Fruit fly (Drosophila melanogaster) whole organism, embryonic: ENCODE results near the gene iav.

ENCODE experiments used
- Abd-B ChIP-seq: fragments of 200-800 bp; sonication (Bioruptor generic); optimal IDR thresholded peaks from 2 replicates; lab custom pipeline; 2018; ENCODE audit warnings: missing biosample characterization, mild to moderate bottlenecking, missing genetic modification characterization, moderate library complexity
- Ada2b ChIP-seq: fragments of 200-800 bp; sonication (Bioruptor generic); IDR thresholded peaks from 2 replicates; pipeline ENCODE4 v1.3.6; 2022; ENCODE audit warnings: missing biosample characterization, missing genetic modification characterization
- Awh ChIP-seq: fragments of 200-800 bp; sonication (Bioruptor generic); IDR thresholded peaks from 2 replicates; pipeline ENCODE4, ENCODE4 v1.3.6; 2022; ENCODE audit warnings: missing biosample characterization, missing genetic modification characterization
- C15 ChIP-seq: fragments of 200-800 bp; sonication (Bioruptor generic); IDR thresholded peaks from 3 replicates; pipeline ENCODE4 v1.3.6; 2022; ENCODE audit warnings: missing biosample characterization, missing genetic modification characterization
- CG1024 ChIP-seq: fragments of 200-800 bp; sonication (Bioruptor generic); IDR thresholded peaks from 2 replicates; pipeline ENCODE4 v1.3.6; 2022; ENCODE audit warnings: missing biosample characterization, missing genetic modification characterization
- CG10959 ChIP-seq: fragments of 200-800 bp; sonication (Bioruptor generic); IDR thresholded peaks from 2 replicates; pipeline ENCODE4 v1.3.6; 2022; ENCODE audit warnings: missing biosample characterization, missing genetic modification characterization
- CG11723 ChIP-seq: fragments of 200-800 bp; sonication (Bioruptor generic); optimal IDR thresholded peaks from 2 replicates; lab custom pipeline; 2017; ENCODE audit warnings: missing biosample characterization, mild to moderate bottlenecking, missing genetic modification characterization
- CG12155 ChIP-seq: fragments of 200-800 bp; sonication (Bioruptor generic); optimal IDR thresholded peaks from 3 replicates; lab custom pipeline; 2016; ENCODE audit warnings: missing biosample characterization, missing genetic modification characterization
- CG12299 ChIP-seq: fragments of 200-800 bp; sonication (Bioruptor generic); optimal IDR thresholded peaks from 2 replicates; lab custom pipeline; 2018; ENCODE audit warnings: missing biosample characterization, mild to moderate bottlenecking, missing genetic modification characterization
- CG13123 ChIP-seq: fragments of 200-800 bp; sonication (Bioruptor generic); optimal IDR thresholded peaks from 2 replicates; lab custom pipeline; 2016; ENCODE audit warnings: missing biosample characterization, missing genetic modification characterization
- CG13287 ChIP-seq: fragments of 200-800 bp; sonication (Bioruptor generic); IDR thresholded peaks from 2 replicates; pipeline ENCODE4 v1.3.6; 2022; ENCODE audit warnings: missing biosample characterization, missing genetic modification characterization; ENCODE audit not compliant: partially characterized antibody
- CG13624 ChIP-seq: fragments of 200-800 bp; sonication (Bioruptor generic); optimal IDR thresholded peaks from 2 replicates; lab custom pipeline; 2016; ENCODE audit warnings: missing biosample characterization, missing genetic modification characterization
- CG14667 ChIP-seq: fragments of 200-800 bp; sonication (Bioruptor generic); IDR thresholded peaks from 2 replicates; pipeline ENCODE4 v1.3.6; 2022; ENCODE audit warnings: missing biosample characterization, missing genetic modification characterization
- CG14710 ChIP-seq: fragments of 200-800 bp; sonication (Bioruptor generic); optimal IDR thresholded peaks from 3 replicates; lab custom pipeline; 2019; ENCODE audit warnings: missing biosample characterization, mild to moderate bottlenecking, missing genetic modification characterization, moderate library complexity
- CG15269 ChIP-seq: fragments of 200-800 bp; sonication (Bioruptor generic); optimal IDR thresholded peaks from 2 replicates; lab custom pipeline; 2018; ENCODE audit warnings: missing biosample characterization, mild to moderate bottlenecking, missing genetic modification characterization, moderate library complexity
- CG1602 ChIP-seq: fragments of 200-800 bp; sonication (Bioruptor generic); optimal IDR thresholded peaks from 3 replicates; lab custom pipeline; 2016; ENCODE audit warnings: missing biosample characterization, missing genetic modification characterization
- CG3163 ChIP-seq: fragments of 200-800 bp; sonication (Bioruptor generic); optimal IDR thresholded peaks from 3 replicates; lab custom pipeline; 2016; ENCODE audit warnings: missing biosample characterization, missing genetic modification characterization
- CG32767 ChIP-seq: fragments of 200-800 bp; sonication (Bioruptor generic); IDR thresholded peaks from 2 replicates; pipeline ENCODE4 v1.3.6; 2022; ENCODE audit warnings: missing biosample characterization, missing genetic modification characterization
- CG34376 ChIP-seq: fragments of 200-800 bp; sonication (Bioruptor generic); optimal IDR thresholded peaks from 2 replicates; lab custom pipeline; 2018; ENCODE audit warnings: missing biosample characterization, mild to moderate bottlenecking, missing genetic modification characterization
- CG4820 ChIP-seq: fragments of 200-800 bp; sonication (Bioruptor generic); optimal IDR thresholded peaks from 3 replicates; lab custom pipeline; 2016; ENCODE audit warnings: missing biosample characterization, missing genetic modification characterization
- CG5953 ChIP-seq: fragments of 200-800 bp; sonication (Bioruptor generic); IDR thresholded peaks from 2 replicates; pipeline ENCODE4 v1.3.6; 2022; ENCODE audit warnings: missing biosample characterization, missing genetic modification characterization
- CG7928 ChIP-seq: fragments of 200-800 bp; sonication (Bioruptor generic); optimal IDR thresholded peaks from 2 replicates; lab custom pipeline; 2017; ENCODE audit warnings: missing biosample characterization, mild to moderate bottlenecking, missing genetic modification characterization
- CG8290 ChIP-seq, 3 experiments: fragments of 200-800 bp; sonication (Bioruptor generic); optimal IDR thresholded peaks; 2 replicates each; lab custom pipeline; 2016 to 2019; ENCODE audit warnings: missing biosample characterization in 3 of 3, missing genetic modification characterization in 3 of 3, mild to moderate bottlenecking in 2 of 3, moderate library complexity in 1 of 3
- CG8388 ChIP-seq: fragments of 200-800 bp; sonication (Bioruptor generic); optimal IDR thresholded peaks from 2 replicates; lab custom pipeline; 2019; ENCODE audit warnings: missing biosample characterization, mild to moderate bottlenecking, missing genetic modification characterization, moderate library complexity
- CG9609 ChIP-seq: fragments of 200-800 bp; sonication (Bioruptor generic); optimal IDR thresholded peaks from 3 replicates; lab custom pipeline; 2016; ENCODE audit warnings: missing biosample characterization, missing genetic modification characterization
- Chrac-16 ChIP-seq: fragments of 200-800 bp; sonication (Bioruptor generic); optimal IDR thresholded peaks from 3 replicates; lab custom pipeline; 2016; ENCODE audit warnings: missing biosample characterization, missing genetic modification characterization
- D ChIP-seq, 2 experiments: fragments of 200-800 bp in 1 of 2; fragments of >200 bp in 1 of 2; sonication (Bioruptor generic) in 1 of 2; optimal IDR thresholded peaks; 2 replicates in 1 of 2; 3 replicates in 1 of 2; lab custom pipeline; 2017; ENCODE audit warnings: mild to moderate bottlenecking in 1 of 2, missing biosample characterization in 1 of 2, missing genetic modification characterization in 1 of 2, missing genetic modification reagents in 1 of 2
- D19A ChIP-seq: fragments of 200-800 bp; optimal IDR thresholded peaks from 3 replicates; lab custom pipeline; 2019; ENCODE audit warnings: missing biosample characterization, mild to moderate bottlenecking, missing genetic modification characterization, moderate library complexity
- Dip2 ChIP-seq: fragments of 200-800 bp; sonication (Bioruptor generic); IDR thresholded peaks from 2 replicates; pipeline ENCODE4 v1.3.6; 2022; ENCODE audit warnings: missing biosample characterization, missing genetic modification characterization
- Ets65A ChIP-seq: fragments of 200-800 bp; sonication (Bioruptor generic); peaks from one replicate; lab custom pipeline; 2016; ENCODE audit warnings: missing biosample characterization, missing genetic modification characterization
- Fer2 ChIP-seq: fragments of 200-800 bp; sonication (Bioruptor generic); optimal IDR thresholded peaks from 2 replicates; lab custom pipeline; 2018; ENCODE audit warnings: missing biosample characterization, mild to moderate bottlenecking, missing genetic modification characterization, moderate library complexity
- Mes4 ChIP-seq: fragments of 200-800 bp; sonication (Bioruptor generic); optimal IDR thresholded peaks from 2 replicates; lab custom pipeline; 2016; ENCODE audit warnings: missing biosample characterization, missing genetic modification characterization
- Mrtf ChIP-seq: fragments of 200-800 bp; sonication (Bioruptor generic); IDR thresholded peaks from 3 replicates; pipeline ENCODE4 v1.3.6; 2022; ENCODE audit warnings: missing biosample characterization, missing genetic modification characterization
- NfI ChIP-seq: fragments of 200-800 bp; sonication (Bioruptor generic); optimal IDR thresholded peaks from 3 replicates; lab custom pipeline; 2018; ENCODE audit warnings: missing biosample characterization, mild to moderate bottlenecking, missing genetic modification characterization, moderate library complexity
- Opbp ChIP-seq: fragments of 200-800 bp; sonication (Bioruptor generic); IDR thresholded peaks from 3 replicates; pipeline ENCODE4 v1.3.6; 2022; ENCODE audit warnings: missing biosample characterization, missing genetic modification characterization; ENCODE audit not compliant: partially characterized antibody
- ci ChIP-seq: fragments of 200-800 bp; sonication (Bioruptor generic); IDR thresholded peaks from 3 replicates; pipeline ENCODE4 v1.3.6; 2022; ENCODE audit warnings: missing biosample characterization, missing genetic modification characterization
- dan ChIP-seq: fragments of 200-800 bp; sonication (Bioruptor generic); IDR thresholded peaks from 2 replicates; pipeline ENCODE4 v1.3.6; 2022; ENCODE audit warnings: missing biosample characterization, missing genetic modification characterization
- gce ChIP-seq: fragments of 200-800 bp; sonication (Bioruptor generic); IDR thresholded peaks from 3 replicates; pipeline ENCODE4 v1.3.6; 2022; ENCODE audit warnings: missing biosample characterization, missing genetic modification characterization
- gcm ChIP-seq: fragments of 200-800 bp; sonication (Bioruptor generic); optimal IDR thresholded peaks from 2 replicates; lab custom pipeline; 2019; ENCODE audit warnings: missing biosample characterization, mild to moderate bottlenecking, missing genetic modification characterization, moderate library complexity
- gt ChIP-seq: fragments of 200-800 bp; sonication (Bioruptor generic); IDR thresholded peaks from 2 replicates; pipeline ENCODE4 v1.3.6; 2022; ENCODE audit warnings: missing biosample characterization, missing genetic modification characterization
- ham ChIP-seq: fragments of 200-800 bp; sonication (Bioruptor generic); IDR thresholded peaks from 2 replicates; pipeline ENCODE4 v1.3.6; 2022; ENCODE audit warnings: missing biosample characterization, missing genetic modification characterization
- her ChIP-seq: fragments of 200-800 bp; sonication (Bioruptor generic); optimal IDR thresholded peaks from 2 replicates; lab custom pipeline; 2016; ENCODE audit warnings: missing biosample characterization, missing genetic modification characterization
- jigr1 ChIP-seq: fragments of 200-800 bp; sonication (Bioruptor generic); IDR thresholded peaks from 3 replicates; pipeline ENCODE4 v1.3.6; 2022; ENCODE audit warnings: missing biosample characterization, missing genetic modification characterization
- repo ChIP-seq: fragments of 200-800 bp; sonication (Bioruptor generic); optimal IDR thresholded peaks from 2 replicates; lab custom pipeline; 2016; ENCODE audit warnings: missing biosample characterization, missing genetic modification characterization
- sna ChIP-seq: fragments of 200-800 bp; sonication (Bioruptor generic); IDR thresholded peaks from 2 replicates; pipeline ENCODE4 v1.3.6; 2022; ENCODE audit warnings: missing biosample characterization, missing genetic modification characterization; ENCODE audit not compliant: partially characterized antibody
- toy ChIP-seq: fragments of 200-800 bp; sonication (Bioruptor generic); IDR thresholded peaks from 2 replicates; pipeline ENCODE4 v1.3.6; 2022; ENCODE audit warnings: missing biosample characterization, missing genetic modification characterization
- trem ChIP-seq: fragments of 200-800 bp; optimal IDR thresholded peaks from 3 replicates; lab custom pipeline; 2019; ENCODE audit warnings: missing biosample characterization, mild to moderate bottlenecking, missing genetic modification characterization, moderate library complexity
- tup ChIP-seq: fragments of 200-800 bp; sonication (Bioruptor generic); optimal IDR thresholded peaks from 2 replicates; lab custom pipeline; 2016; ENCODE audit warnings: missing biosample characterization, mild to moderate bottlenecking, missing genetic modification characterization, moderate library complexity
- zen ChIP-seq: fragments of 200-800 bp; sonication (Bioruptor generic); optimal IDR thresholded peaks from 3 replicates; lab custom pipeline; 2018; ENCODE audit warnings: missing biosample characterization, mild to moderate bottlenecking, missing genetic modification characterization, moderate library complexity

Gene iav

DNA sequence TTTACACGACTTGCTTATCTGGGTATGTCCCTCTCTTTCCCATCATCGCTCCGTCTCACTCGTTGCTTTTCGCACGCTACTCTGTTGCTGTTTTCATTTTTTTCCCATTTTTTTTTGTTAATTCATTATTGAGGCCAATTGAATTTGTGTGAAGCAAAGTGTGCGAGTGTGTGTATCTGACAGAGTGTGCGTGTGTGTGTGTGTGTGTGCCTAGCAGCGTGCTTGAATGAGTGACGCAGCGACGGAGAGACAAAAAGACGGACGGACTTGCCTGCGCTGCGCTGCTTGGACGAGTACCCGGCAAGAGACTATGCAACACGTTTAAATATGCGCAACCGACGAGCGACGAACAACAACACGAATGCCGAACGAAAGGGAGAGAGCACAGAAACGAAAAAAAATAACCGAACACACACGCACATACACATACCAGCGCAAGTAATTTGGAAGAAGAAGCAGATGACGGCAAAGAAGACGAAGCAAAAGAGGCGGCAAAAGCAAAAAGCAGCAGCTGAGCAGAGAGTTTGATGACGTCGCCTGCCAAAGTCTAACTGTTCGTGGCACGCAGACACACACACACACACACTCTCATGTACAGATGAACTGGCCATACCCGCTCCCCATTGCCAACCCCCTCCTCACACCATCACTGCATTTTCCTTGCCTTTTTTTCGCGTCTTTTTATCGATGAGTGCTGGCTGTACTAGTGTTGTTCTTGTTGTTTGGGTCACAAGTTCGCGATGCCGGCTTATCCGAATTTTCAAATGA is 48.9 kb downstream of the iav start (continued):
- no peak for TF ChIP-seq ham (GFP tag; lab: Robert Waterston, UW)
- TF ChIP-seq CG8290 (GFP tag; optimal IDR thresholded peaks at IDR 0.05; lab: Kevin White, UChicago), result no peak
- TF ChIP-seq CG8290 (tag; optimal IDR thresholded peaks at IDR 0.05; lab: Kevin White, UChicago), result peak in 1 of 2 experiments; percentile 39
- TF ChIP-seq CG9609 (GFP tag; lab: Kevin White, UChicago), result no peak
- no peak for TF ChIP-seq Ets65A
- TF ChIP-seq CG14710 (tag; lab: Kevin White, UChicago), result no peak
- no peak for TF ChIP-seq tup (GFP tag; lab: Kevin White, UChicago)
- TF ChIP-seq CG34376 (GFP tag; lab: Kevin White, UChicago), result no peak
- no peak for TF ChIP-seq gt (GFP tag; lab: Robert Waterston, UW)
- TF ChIP-seq sna (GFP tag; lab: Robert Waterston, UW), result peak; percentile 49; the same call in 1 of the 2 replicates
- TF ChIP-seq Mrtf, result no peak
- no peak for TF ChIP-seq CG4820 (GFP tag; lab: Kevin White, UChicago)
- no peak for TF ChIP-seq C15 (GFP tag; lab: Robert Waterston, UW)
- peak; percentile 86 for TF ChIP-seq CG12155 (GFP tag; lab: Kevin White, UChicago)
- no peak for TF ChIP-seq gcm (GFP tag; lab: Kevin White, UChicago)
- no peak for TF ChIP-seq Abd-B (GFP tag; lab: Kevin White, UChicago)
- no peak for TF ChIP-seq CG8388 (GFP tag; lab: Kevin White, UChicago)
- peak; percentile 65 for TF ChIP-seq D (optimal IDR thresholded peaks at IDR 0.05; lab: Kevin White, UChicago)
- no peak for TF ChIP-seq D (GFP tag; optimal IDR thresholded peaks at IDR 0.05; lab: Kevin White, UChicago)
- no peak for TF ChIP-seq CG3163 (GFP tag; lab: Kevin White, UChicago)
- TF ChIP-seq Awh (GFP tag; lab: Robert Waterston, UW), result no peak
- peak; percentile 0 for TF ChIP-seq zen (tag; lab: Kevin White, UChicago)
- no peak for TF ChIP-seq CG5953 (GFP tag; lab: Robert Waterston, UW)
- TF ChIP-seq CG11723, result no peak
- TF ChIP-seq CG32767 (GFP tag; lab: Robert Waterston, UW), result peak; percentile 37; the same call in 1 of the 2 replicates
- TF ChIP-seq ci, result no peak
- no peak for TF ChIP-seq trem (tag; lab: Kevin White, UChicago)
- TF ChIP-seq CG7928 (GFP tag; lab: Kevin White, UChicago), result no peak
- TF ChIP-seq her (GFP tag; lab: Kevin White, UChicago), result no peak
- no peak for TF ChIP-seq Ada2b
- TF ChIP-seq NfI, result no peak
- TF ChIP-seq CG14667 (GFP tag; lab: Robert Waterston, UW), result no peak
- TF ChIP-seq CG1602 (GFP tag; lab: Kevin White, UChicago), result no peak
- no peak for TF ChIP-seq CG15269 (tag; lab: Kevin White, UChicago)
- TF ChIP-seq toy (GFP tag; lab: Robert Waterston, UW), result no peak

- TF ChIP-seq repo, result peak; percentile 84
- peak; percentile 92 for TF ChIP-seq Fer2 (tag; lab: Kevin White, UChicago)
- peak; percentile 75; the same call in 1 of the 3 replicates for TF ChIP-seq jigr1 (GFP tag; lab: Robert Waterston, UW)
- TF ChIP-seq CG13624 (GFP tag; lab: Kevin White, UChicago), result peak; percentile 87
- TF ChIP-seq Chrac-16 (GFP tag; lab: Kevin White, UChicago), result peak; percentile 91
- TF ChIP-seq CG13287 (GFP tag; lab: Robert Waterston, UW), result no peak
- peak; percentile 41; the same call in 1 of the 2 replicates for TF ChIP-seq Dip2 (GFP tag; lab: Robert Waterston, UW)
- peak; percentile 94 for TF ChIP-seq CG12299 (tag; lab: Kevin White, UChicago)
- TF ChIP-seq CG1024 (GFP tag; lab: Robert Waterston, UW), result peak; percentile 65
- TF ChIP-seq gce, result no peak; the same call in 2 of the 3 replicates
- TF ChIP-seq dan, result no peak; the same call in 1 of the 2 replicates
- peak; percentile 83 for TF ChIP-seq CG13123 (GFP tag; lab: Kevin White, UChicago)
- TF ChIP-seq Mes4 (GFP tag; lab: Kevin White, UChicago), result peak; percentile 89
- peak; percentile 96 for TF ChIP-seq D19A (tag; lab: Kevin White, UChicago)
- TF ChIP-seq Opbp, result no peak
- peak; percentile 50; the same call in 1 of the 2 replicates for TF ChIP-seq CG10959 (GFP tag; lab: Robert Waterston, UW)
Measured at dm6 chrX:6863289-6863938, 49.6 kb downstream of the iav start, which contains the start of gene CG43736. TSS of gene CG43736 (plus strand) at chrX:6863888.
